Worm (Caenorhabditis elegans): ENCODE data around the gene mlk-1.
A peak's percentile ranks its signal among the peaks of the same experiment; 100 is the strongest.

DNA sequence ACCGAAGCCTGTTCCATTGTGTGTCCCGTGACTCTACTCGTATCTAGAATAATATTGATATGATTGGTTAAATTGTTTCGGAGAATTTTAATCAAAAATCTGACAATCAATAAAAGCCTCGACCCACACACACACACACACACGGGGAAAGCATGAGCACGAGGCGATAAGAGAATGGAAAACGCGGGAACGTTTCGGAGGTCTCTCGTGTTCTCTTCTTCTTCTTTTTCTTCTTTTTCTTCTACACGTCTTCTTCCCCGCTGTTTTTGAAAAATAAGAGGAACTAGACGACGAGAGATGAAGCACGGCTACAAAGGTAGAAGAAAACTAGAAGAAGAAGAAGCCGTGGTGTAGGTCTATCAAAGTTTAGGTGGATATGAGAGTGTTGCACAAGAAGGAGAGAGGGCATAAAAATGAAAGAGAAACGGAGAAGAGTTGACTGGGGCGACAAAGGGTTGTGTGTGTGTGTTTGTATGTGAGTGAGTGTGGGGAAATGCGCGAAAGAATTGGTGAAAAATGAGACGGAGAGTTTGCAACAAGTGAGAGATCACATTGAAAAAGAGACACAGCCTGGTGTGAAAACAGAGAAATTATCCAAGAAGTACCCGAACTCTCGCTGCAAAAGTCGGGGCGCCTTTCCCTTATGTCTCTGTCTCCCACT, at the start of gene mlk-1:
- peak; percentile 38 for TF ChIP-seq snpc-4 (tag; optimal IDR thresholded peaks at IDR 0.05)
- TF ChIP-seq nhr-77 (tag; optimal IDR thresholded peaks at IDR 0.05): peak; percentile 53
- no peak for TF ChIP-seq mab-9 (GFP tag; IDR thresholded peaks at IDR 0.05)
- TF ChIP-seq ceh-8 (GFP tag; optimal IDR thresholded peaks at IDR 0.05): peak; percentile 24
- no peak for TF ChIP-seq mep-1 (tag; optimal IDR thresholded peaks at IDR 0.05)
- peak; percentile 44 for TF ChIP-seq nhr-20 (tag; optimal IDR thresholded peaks at IDR 0.05)
- TF ChIP-seq xbp-1 (tag; optimal IDR thresholded peaks at IDR 0.05): peak; percentile 10
- no peak for TF ChIP-seq skn-1 (tag; optimal IDR thresholded peaks at IDR 0.05)
- no peak for TF ChIP-seq mdl-1 (tag; optimal IDR thresholded peaks at IDR 0.05)
- TF ChIP-seq ceh-82 (tag; optimal IDR thresholded peaks at IDR 0.05): peak in 2 of 3 experiments; percentile 27 to 60
- TF ChIP-seq nhr-237 (tag; optimal IDR thresholded peaks at IDR 0.05): no peak
- no peak for TF ChIP-seq nhr-28 (tag; optimal IDR thresholded peaks at IDR 0.05)
